Worm (Caenorhabditis elegans): ENCODE results near the gene pcp-5.

pcp-5 gene

DNA sequence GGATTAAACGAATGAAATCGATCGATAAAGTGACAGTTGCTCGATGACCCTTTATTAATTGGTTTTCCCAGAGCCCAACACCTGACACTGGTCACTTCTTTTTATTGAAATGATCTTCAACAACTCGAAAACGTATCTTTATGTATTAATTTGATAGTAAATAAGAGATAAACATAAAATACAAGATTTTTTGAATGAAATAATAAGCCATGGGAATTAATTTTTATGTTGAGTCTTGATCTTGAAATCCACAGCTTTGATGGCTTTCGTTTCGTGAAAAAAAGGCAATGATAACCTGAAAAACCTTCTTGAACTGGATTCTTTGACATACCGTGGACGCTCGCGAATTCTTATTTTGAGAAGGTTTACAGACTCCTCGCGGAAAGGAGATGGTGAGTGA lies at the start of gene pcp-5:
Gene pcp-5 (minus strand): TSS at position 101 of the 400 bp plus-strand sequence.
- TF ChIP-seq lsy-2 (tag; optimal IDR thresholded peaks at IDR 0.05) = peak in 1 of 2 experiments; percentile 6
- TF ChIP-seq dmd-4 (tag; optimal IDR thresholded peaks at IDR 0.05) = no peak

ce11 chrIII:7956965-7957364 lies 49.5 kb upstream of the pcp-5 start, which contains the start of gene C29E4.9:
Gene C29E4.9, minus strand, starts transcription at chrIII:7957065.
- TF ChIP-seq lsy-2 (tag; optimal IDR thresholded peaks at IDR 0.05) (no peak), ztf-11 (tag; optimal IDR thresholded peaks at IDR 0.05) (no peak), elt-3 (tag; optimal IDR thresholded peaks at IDR 0.05) (no peak), ZK546.5 (tag; optimal IDR thresholded peaks at IDR 0.05) (no peak), nhr-77 (tag; optimal IDR thresholded peaks at IDR 0.05) (no peak), nhr-237 (tag; optimal IDR thresholded peaks at IDR 0.05) (no peak), ceh-16 (tag; optimal IDR thresholded peaks at IDR 0.05) (no peak), fos-1 (tag; optimal IDR thresholded peaks at IDR 0.05) (no peak), mab-5 (tag; optimal IDR thresholded peaks at IDR 0.05) (no peak), aly-2 (tag; optimal IDR thresholded peaks at IDR 0.05) (no peak), dmd-4 (tag; optimal IDR thresholded peaks at IDR 0.05) (no peak), ama-1 (optimal IDR thresholded peaks at IDR 0.05) (no peak), nhr-129 (tag; optimal IDR thresholded peaks at IDR 0.05) (no peak)

DNA sequence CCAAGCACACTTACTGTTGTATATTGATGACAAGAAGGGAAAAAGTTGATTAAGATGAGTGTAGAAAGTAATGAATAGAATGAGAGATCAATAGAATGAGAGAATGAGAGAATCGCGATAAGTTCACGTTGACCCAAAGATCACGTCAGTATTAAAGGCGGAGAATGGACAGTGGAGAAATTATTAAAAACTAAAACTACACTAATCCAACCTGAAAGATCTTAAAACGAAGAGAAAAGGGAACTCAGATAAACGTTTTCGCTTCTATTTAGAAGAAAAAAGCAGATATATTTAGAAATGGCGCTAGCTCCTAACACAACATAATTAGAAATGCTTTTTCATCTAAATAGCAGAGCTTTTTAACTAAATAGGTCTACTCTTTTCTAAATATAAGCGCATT lies 45.8 kb upstream of the pcp-5 start, which contains the start of gene let-754:
Gene let-754 (minus strand): TSS at position 101 of the 400 bp plus-strand sequence.
- TF ChIP-seq ceh-82 (tag; optimal IDR thresholded peaks at IDR 0.05) (no peak), ZK546.5 (tag; optimal IDR thresholded peaks at IDR 0.05) (no peak), nhr-12 (tag; optimal IDR thresholded peaks at IDR 0.05) (no peak), alr-1 (tag; optimal IDR thresholded peaks at IDR 0.05) (no peak), nhr-10 (tag; optimal IDR thresholded peaks at IDR 0.05) (no peak), mbf-1 (tag; optimal IDR thresholded peaks at IDR 0.05) (no peak), unc-55 (GFP tag; optimal IDR thresholded peaks at IDR 0.05) (no peak), lin-39 (tag; optimal IDR thresholded peaks at IDR 0.05) (no peak), sma-3 (GFP tag; optimal IDR thresholded peaks at IDR 0.05) (no peak), nhr-21 (tag; optimal IDR thresholded peaks at IDR 0.05) (no peak), zag-1 (tag; optimal IDR thresholded peaks at IDR 0.05) (no peak), ztf-1 (GFP tag; conservative IDR thresholded peaks at IDR 0.05) (no peak), mdl-1 (tag; optimal IDR thresholded peaks at IDR 0.05) (no peak), unc-62 (GFP tag; optimal IDR thresholded peaks at IDR 0.05) (no peak), snpc-4 (tag; optimal IDR thresholded peaks at IDR 0.05) (no peak), ceh-16 (tag; optimal IDR thresholded peaks at IDR 0.05) (no peak), egl-27 (tag; optimal IDR thresholded peaks at IDR 0.05) (no peak), ztf-11 (tag; optimal IDR thresholded peaks at IDR 0.05) (no peak), peb-1 (tag; optimal IDR thresholded peaks at IDR 0.05) (no peak)

DNA sequence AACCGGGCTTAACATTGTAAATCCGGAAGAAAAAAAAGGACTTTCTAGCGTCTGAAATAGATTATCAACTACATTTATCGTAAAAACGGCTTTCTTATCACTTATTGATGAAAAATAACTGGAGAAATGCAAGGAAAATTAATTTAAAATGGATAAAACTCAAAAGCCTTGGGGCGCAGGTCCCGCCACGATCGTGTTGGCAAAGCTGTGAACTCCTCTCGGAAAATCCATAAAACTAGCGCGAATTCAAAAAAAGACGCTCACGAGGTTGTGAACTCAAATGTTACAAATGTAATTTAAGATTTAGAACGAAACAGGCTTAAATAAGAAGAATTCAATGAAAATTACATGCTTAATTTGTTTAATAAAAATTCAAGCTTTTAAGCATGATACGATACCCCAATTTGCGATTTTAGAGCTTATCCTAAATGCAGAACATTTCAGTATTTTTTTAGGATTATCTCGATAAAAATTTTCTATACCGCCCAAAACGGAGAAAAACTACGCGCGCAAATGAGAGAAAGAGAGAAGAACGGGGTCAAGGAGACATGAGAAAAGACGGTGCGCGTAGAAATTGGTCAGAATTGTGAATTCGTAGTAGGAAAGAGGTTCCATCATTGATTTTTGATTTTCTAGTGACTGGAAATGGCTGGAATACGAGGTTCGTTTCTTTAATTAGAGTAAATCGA lies 44.8 kb upstream of the pcp-5 start, which contains the start of gene C29E4.15:
Gene C29E4.15 (plus strand): TSS at position 547 of the 689 bp plus-strand sequence.
- TF ChIP-seq lin-13 (GFP tag; optimal IDR thresholded peaks at IDR 0.05) (no peak), nhr-77 (tag; optimal IDR thresholded peaks at IDR 0.05) (no peak), ama-1 (optimal IDR thresholded peaks at IDR 0.05) (no peak), sma-9 (GFP tag; optimal IDR thresholded peaks at IDR 0.05) (no peak), sma-9 (tag; optimal IDR thresholded peaks at IDR 0.05) (no peak), crh-2 (tag; optimal IDR thresholded peaks at IDR 0.05) (peak; percentile 87), dmd-4 (tag; optimal IDR thresholded peaks at IDR 0.05) (no peak), mab-5 (tag; optimal IDR thresholded peaks at IDR 0.05) (no peak), blmp-1 (tag; optimal IDR thresholded peaks at IDR 0.05; ENCODE audit: insufficient read depth) (no peak), mbf-1 (tag; optimal IDR thresholded peaks at IDR 0.05) (no peak), peb-1 (tag; optimal IDR thresholded peaks at IDR 0.05) (no peak), skn-1 (tag; optimal IDR thresholded peaks at IDR 0.05) (no peak), gmeb-1 (tag; optimal IDR thresholded peaks at IDR 0.05) (peak; percentile 60), C34F6.9 (tag; optimal IDR thresholded peaks at IDR 0.05) (peak; percentile 63), lin-39 (tag; optimal IDR thresholded peaks at IDR 0.05) (no peak), ceh-82 (tag; optimal IDR thresholded peaks at IDR 0.05) (no peak), aly-2 (tag; optimal IDR thresholded peaks at IDR 0.05) (no peak), nhr-129 (tag; optimal IDR thresholded peaks at IDR 0.05) (peak; percentile 6), lin-11 (tag; optimal IDR thresholded peaks at IDR 0.05) (no peak), nhr-12 (tag; optimal IDR thresholded peaks at IDR 0.05) (no peak), mdl-1 (tag; optimal IDR thresholded peaks at IDR 0.05) (no peak), fos-1 (tag; optimal IDR thresholded peaks at IDR 0.05) (no peak), ztf-1 (GFP tag; conservative IDR thresholded peaks at IDR 0.05) (no peak), nhr-11 (tag; optimal IDR thresholded peaks at IDR 0.05) (no peak), elt-3 (tag; optimal IDR thresholded peaks at IDR 0.05) (no peak), nhr-6 (tag; optimal IDR thresholded peaks at IDR 0.05) (no peak), ztf-11 (tag; optimal IDR thresholded peaks at IDR 0.05) (no peak), ztf-4 (tag; optimal IDR thresholded peaks at IDR 0.05) (no peak), F13H6.1 (tag; optimal IDR thresholded peaks at IDR 0.05) (peak; percentile 15), R02D3.7 (tag; optimal IDR thresholded peaks at IDR 0.05) (no peak), snpc-4 (tag; optimal IDR thresholded peaks at IDR 0.05) (no peak), Y55F3AM.14 (GFP tag; optimal IDR thresholded peaks at IDR 0.05) (no peak), elt-1 (tag; optimal IDR thresholded peaks at IDR 0.05) (no peak), zag-1 (tag; optimal IDR thresholded peaks at IDR 0.05) (no peak), unc-55 (GFP tag; optimal IDR thresholded peaks at IDR 0.05) (peak; percentile 83), ceh-16 (tag; optimal IDR thresholded peaks at IDR 0.05) (no peak)
